Fruit fly (Drosophila melanogaster) whole organism, prepupa: ENCODE results near the gene Trf.

Experiments used
- Blimp-1 ChIP-seq: fragments of 200-800 bp; sonication (Bioruptor generic); optimal IDR thresholded peaks from 3 replicates; lab custom pipeline; 2017; ENCODE audit warnings: missing biosample characterization, missing genetic modification characterization, mild to moderate bottlenecking, moderate library complexity, missing genetic modification reagents
- CG10631 ChIP-seq: fragments of 200-800 bp; sonication (Bioruptor generic); optimal IDR thresholded peaks from 2 replicates; lab custom pipeline; 2016; ENCODE audit warnings: missing biosample characterization, missing genetic modification characterization
- CG11294 ChIP-seq: fragments of 200-800 bp; sonication (Bioruptor generic); IDR thresholded peaks from 2 replicates; pipeline ENCODE4 v1.3.6; 2022; ENCODE audit warnings: missing biosample characterization, missing genetic modification characterization
- CG11762 ChIP-seq: fragments of 200-800 bp; sonication (Bioruptor generic); optimal IDR thresholded peaks from 3 replicates; lab custom pipeline; 2016; ENCODE audit warnings: missing biosample characterization, missing genetic modification characterization; ENCODE audit not compliant: insufficient read depth
- CG1621 ChIP-seq: fragments of 200-800 bp; sonication (Bioruptor generic); optimal IDR thresholded peaks from 3 replicates; lab custom pipeline; 2018; ENCODE audit warnings: missing biosample characterization, mild to moderate bottlenecking, missing genetic modification characterization
- CG3032 ChIP-seq: fragments of 200-800 bp; optimal IDR thresholded peaks from 2 replicates; lab custom pipeline; 2019; ENCODE audit warnings: missing biosample characterization, mild to moderate bottlenecking, missing genetic modification characterization, moderate library complexity
- CG34406 ChIP-seq: fragments of 200-800 bp; sonication (Bioruptor generic); optimal IDR thresholded peaks from 3 replicates; lab custom pipeline; 2016; ENCODE audit warnings: missing biosample characterization, missing genetic modification characterization
- CG3919 ChIP-seq: fragments of 200-800 bp; sonication (Bioruptor generic); optimal IDR thresholded peaks from 3 replicates; lab custom pipeline; 2016; ENCODE audit warnings: missing biosample characterization, missing genetic modification characterization
- CG4318 ChIP-seq: fragments of 200-800 bp; sonication (Bioruptor generic); optimal IDR thresholded peaks from 3 replicates; lab custom pipeline; 2017; ENCODE audit warnings: missing biosample characterization, mild to moderate bottlenecking, missing genetic modification characterization
- CG6163 ChIP-seq: fragments of 200-800 bp; sonication (Bioruptor generic); IDR thresholded peaks from 3 replicates; pipeline ENCODE4 v1.3.6; 2022; ENCODE audit warnings: missing biosample characterization, missing genetic modification characterization
- CG7368 ChIP-seq: fragments of 200-800 bp; sonication (Bioruptor generic); optimal IDR thresholded peaks from 3 replicates; lab custom pipeline; 2016; ENCODE audit warnings: missing biosample characterization, missing genetic modification characterization
- CG8119 ChIP-seq: fragments of 200-800 bp; sonication (Bioruptor generic); IDR thresholded peaks from 3 replicates; pipeline ENCODE4 v1.3.6; 2022; ENCODE audit warnings: missing biosample characterization, missing genetic modification characterization
- CG8319 ChIP-seq: fragments of 200-800 bp; sonication (Bioruptor generic); optimal IDR thresholded peaks from 3 replicates; lab custom pipeline; 2016; ENCODE audit warnings: missing biosample characterization, missing genetic modification characterization
- CG8632 ChIP-seq: fragments of 200-800 bp; sonication (Bioruptor generic); optimal IDR thresholded peaks from 3 replicates; lab custom pipeline; 2016; ENCODE audit warnings: missing biosample characterization, missing genetic modification characterization
- CG9139 ChIP-seq: fragments of 200-800 bp; sonication (Bioruptor generic); optimal IDR thresholded peaks from 3 replicates; lab custom pipeline; 2017; ENCODE audit warnings: missing biosample characterization, mild to moderate bottlenecking, missing genetic modification characterization
- Eip78C ChIP-seq: fragments of 200-800 bp; sonication (Bioruptor generic); peaks from one replicate; lab custom pipeline; 2016; ENCODE audit warnings: missing biosample characterization, missing genetic modification characterization
- Eip93F ChIP-seq: fragments of 200-800 bp; sonication (Bioruptor generic); optimal IDR thresholded peaks from 2 replicates; lab custom pipeline; 2016; ENCODE audit warnings: missing biosample characterization, mild to moderate bottlenecking, missing genetic modification characterization
- Ets96B ChIP-seq: fragments of 200-800 bp; optimal IDR thresholded peaks from 2 replicates; lab custom pipeline; 2019; ENCODE audit warnings: missing biosample characterization, mild to moderate bottlenecking, missing genetic modification characterization, moderate library complexity
- Hr38 ChIP-seq: sonication (Bioruptor generic); optimal IDR thresholded peaks from 2 replicates; lab custom pipeline; 2016; ENCODE audit warnings: missing biosample characterization, missing genetic modification characterization
- Hr39 ChIP-seq: fragments of 200-800 bp; sonication (Bioruptor generic); optimal IDR thresholded peaks from 2 replicates; lab custom pipeline; 2016; ENCODE audit warnings: missing biosample characterization, missing genetic modification characterization
- Hr4 ChIP-seq: fragments of 200-800 bp; sonication (Bioruptor generic); optimal IDR thresholded peaks from 3 replicates; lab custom pipeline; 2016; ENCODE audit warnings: missing biosample characterization, missing genetic modification characterization
- Lpt ChIP-seq: fragments of 200-800 bp; sonication (Bioruptor generic); optimal IDR thresholded peaks from 3 replicates; lab custom pipeline; 2016; ENCODE audit warnings: missing biosample characterization, missing genetic modification characterization
- OdsH ChIP-seq: fragments of 200-800 bp; sonication (Bioruptor generic); optimal IDR thresholded peaks from 3 replicates; lab custom pipeline; 2016; ENCODE audit warnings: missing biosample characterization, missing genetic modification characterization
- Sox102F ChIP-seq: fragments of 200-800 bp; sonication (Bioruptor generic); optimal IDR thresholded peaks from 2 replicates; lab custom pipeline; 2016; ENCODE audit warnings: missing biosample characterization, mild to moderate bottlenecking, missing genetic modification characterization
- Sox14 ChIP-seq: fragments of 200-800 bp; sonication (Bioruptor generic); optimal IDR thresholded peaks from 3 replicates; lab custom pipeline; 2016; ENCODE audit warnings: missing biosample characterization, missing genetic modification characterization
- Sox15 ChIP-seq: fragments of 200-800 bp; sonication (Bioruptor generic); optimal IDR thresholded peaks from 3 replicates; lab custom pipeline; 2016; ENCODE audit warnings: missing biosample characterization, missing genetic modification characterization
- achi ChIP-seq: fragments of 200-800 bp; sonication (Bioruptor generic); optimal IDR thresholded peaks from 3 replicates; lab custom pipeline; 2016; ENCODE audit warnings: missing biosample characterization, missing genetic modification characterization
- cyc ChIP-seq: fragments of 200-800 bp; sonication (Bioruptor generic); optimal IDR thresholded peaks from 3 replicates; lab custom pipeline; 2016; ENCODE audit warnings: missing biosample characterization, missing genetic modification characterization
- dac ChIP-seq: fragments of 200-800 bp; sonication (Bioruptor generic); optimal IDR thresholded peaks from 2 replicates; lab custom pipeline; 2017; ENCODE audit warnings: missing biosample characterization, mild to moderate bottlenecking, missing genetic modification characterization
- dsx ChIP-seq: fragments of 200-800 bp; optimal IDR thresholded peaks from 3 replicates; lab custom pipeline; 2019; ENCODE audit warnings: missing biosample characterization, mild to moderate bottlenecking, missing genetic modification characterization, moderate library complexity; ENCODE audit not compliant: poor library complexity, severe bottlenecking
- fd59A ChIP-seq: fragments of 200-800 bp; sonication (Bioruptor generic); optimal IDR thresholded peaks from 2 replicates; lab custom pipeline; 2017; ENCODE audit warnings: missing biosample characterization, mild to moderate bottlenecking, missing genetic modification characterization, missing genetic modification reagents
- fd85E ChIP-seq: fragments of 200-800 bp; sonication (Bioruptor generic); optimal IDR thresholded peaks from 3 replicates; lab custom pipeline; 2016; ENCODE audit warnings: missing biosample characterization, missing genetic modification characterization
- fkh ChIP-seq: fragments of 200-800 bp; sonication (Bioruptor generic); optimal IDR thresholded peaks from 3 replicates; lab custom pipeline; 2017; ENCODE audit warnings: missing biosample characterization, mild to moderate bottlenecking, missing genetic modification characterization, moderate library complexity
- net ChIP-seq: fragments of 200-800 bp; sonication (Bioruptor generic); optimal IDR thresholded peaks from 3 replicates; lab custom pipeline; 2016; ENCODE audit warnings: missing biosample characterization, missing genetic modification characterization
- pdm3 ChIP-seq: fragments of 200-800 bp; sonication (Bioruptor generic); optimal IDR thresholded peaks from 3 replicates; lab custom pipeline; 2016; ENCODE audit warnings: missing biosample characterization, missing genetic modification characterization
- salr ChIP-seq, 2 experiments: fragments of 200-800 bp; sonication (Bioruptor generic); optimal IDR thresholded peaks; 3 replicates each; lab custom pipeline; 2016 to 2018; ENCODE audit warnings: missing biosample characterization in 2 of 2, missing genetic modification characterization in 2 of 2, mild to moderate bottlenecking in 1 of 2
- ss ChIP-seq, 2 experiments: fragments of 200-800 bp; sonication (Bioruptor generic); optimal IDR thresholded peaks; 2 replicates in 1 of 2; 3 replicates in 1 of 2; lab custom pipeline; 2017 to 2018; ENCODE audit warnings: mild to moderate bottlenecking in 2 of 2, missing biosample characterization in 2 of 2, missing genetic modification characterization in 2 of 2, moderate library complexity in 1 of 2
- svp ChIP-seq: fragments of 200-800 bp; sonication (Bioruptor generic); peaks from one replicate; lab custom pipeline; 2016; ENCODE audit warnings: missing biosample characterization, missing genetic modification characterization
- vri ChIP-seq: fragments of 200-800 bp; sonication (Bioruptor generic); optimal IDR thresholded peaks from 3 replicates; lab custom pipeline; 2016; ENCODE audit warnings: missing biosample characterization, mild to moderate bottlenecking, missing genetic modification characterization

Trf gene

DNA sequence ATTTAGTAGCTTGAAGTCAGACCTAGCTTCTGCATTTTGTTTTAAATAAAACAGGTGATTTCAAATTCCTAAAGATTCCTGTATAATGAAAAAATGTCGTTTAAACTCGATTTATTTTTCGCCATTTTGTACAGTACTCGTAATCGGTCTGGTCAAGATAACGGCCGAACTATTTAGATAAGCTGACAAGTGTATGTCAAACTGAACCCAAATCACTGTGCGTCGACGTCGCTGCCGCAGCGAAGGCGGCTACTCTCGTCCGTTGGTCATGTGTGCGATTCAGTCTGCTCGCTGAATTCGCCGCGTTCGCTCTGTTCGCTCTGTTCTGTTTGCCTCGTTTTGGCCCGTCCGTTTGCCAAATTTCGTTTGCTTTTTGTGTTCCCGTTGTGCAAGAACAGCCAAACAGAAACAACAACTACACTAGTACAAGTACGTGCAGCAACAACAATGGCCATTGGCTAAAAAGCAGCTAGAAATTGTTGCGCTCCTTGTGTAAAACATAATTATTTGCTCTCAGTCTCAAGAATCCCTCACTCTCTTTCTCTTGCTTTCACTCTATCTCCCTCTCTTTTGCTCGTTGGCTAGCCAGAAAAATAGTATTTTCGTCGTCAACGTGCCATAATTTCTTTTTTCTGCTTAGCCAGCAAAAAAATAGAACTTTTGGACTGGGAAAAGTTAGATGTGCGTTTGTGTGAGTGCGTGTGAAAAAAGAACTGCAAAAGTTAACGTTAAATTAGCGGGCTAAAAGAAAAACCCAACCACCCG is 15.5 kb downstream of the Trf start (continued):
- TF ChIP-seq Blimp-1 (no peak), fkh (peak; percentile 11), fd85E (GFP tag; lab: Kevin White, UChicago) (no peak), Eip93F (GFP tag; lab: Kevin White, UChicago) (no peak), Hr4 (peak; percentile 54), CG8119 (GFP tag; lab: Robert Waterston, UW) (no peak; the same call in 2 of the 3 replicates), CG3032 (tag; lab: Kevin White, UChicago) (no peak), Sox15 (GFP tag; lab: Kevin White, UChicago) (no peak), OdsH (GFP tag; lab: Kevin White, UChicago) (peak; percentile 15), fd59A (no peak), ss (GFP tag; optimal IDR thresholded peaks at IDR 0.05; lab: Kevin White, UChicago) (no peak), CG4318 (GFP tag; lab: Kevin White, UChicago) (peak; percentile 4), salr (GFP tag; optimal IDR thresholded peaks at IDR 0.05; lab: Kevin White, UChicago) (peak in 1 of 2 experiments; percentile 3), svp (GFP tag; lab: Kevin White, UChicago) (peak; percentile 77), CG3919 (GFP tag; lab: Kevin White, UChicago) (peak; percentile 31)

DNA sequence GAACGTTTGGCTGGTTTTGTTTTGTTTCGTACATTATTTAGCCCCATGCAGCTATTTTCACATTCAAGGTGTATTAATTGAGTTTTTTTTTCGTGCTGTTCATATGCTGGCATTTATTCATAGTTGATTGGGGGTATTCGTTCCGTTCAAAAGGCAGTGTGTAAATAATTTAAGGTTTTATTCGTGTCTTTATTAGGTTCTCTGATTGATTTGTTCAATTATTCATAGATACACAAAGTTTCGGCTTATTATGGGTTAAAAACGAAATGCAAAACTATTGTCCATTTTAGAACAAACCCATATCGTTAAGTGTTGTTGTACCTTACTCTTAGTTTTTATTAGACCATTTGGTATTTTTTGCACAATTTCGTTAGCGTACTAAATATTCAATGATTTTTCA is 18.7 kb downstream of the Trf start:
- TF ChIP-seq CG34406 (no peak), Eip93F (GFP tag; lab: Kevin White, UChicago) (no peak), CG8319 (GFP tag; lab: Kevin White, UChicago) (no peak), OdsH (GFP tag; lab: Kevin White, UChicago) (no peak), CG7368 (no peak), CG11294 (GFP tag; lab: Robert Waterston, UW) (no peak), fd85E (GFP tag; lab: Kevin White, UChicago) (no peak), dsx (GFP tag; lab: Kevin White, UChicago) (no peak), CG11762 (GFP tag; lab: Kevin White, UChicago) (no peak), vri (GFP tag; lab: Kevin White, UChicago) (no peak), CG10631 (GFP tag; lab: Kevin White, UChicago) (no peak), Ets96B (tag; lab: Kevin White, UChicago) (no peak), net (GFP tag; lab: Kevin White, UChicago) (no peak), CG4318 (GFP tag; lab: Kevin White, UChicago) (no peak), Sox102F (GFP tag; lab: Kevin White, UChicago) (no peak), Lpt (GFP tag; lab: Kevin White, UChicago) (no peak), cyc (GFP tag; lab: Kevin White, UChicago) (no peak), Hr38 (no peak), CG8119 (GFP tag; lab: Robert Waterston, UW) (no peak), Hr39 (GFP tag; lab: Kevin White, UChicago) (no peak)

DNA sequence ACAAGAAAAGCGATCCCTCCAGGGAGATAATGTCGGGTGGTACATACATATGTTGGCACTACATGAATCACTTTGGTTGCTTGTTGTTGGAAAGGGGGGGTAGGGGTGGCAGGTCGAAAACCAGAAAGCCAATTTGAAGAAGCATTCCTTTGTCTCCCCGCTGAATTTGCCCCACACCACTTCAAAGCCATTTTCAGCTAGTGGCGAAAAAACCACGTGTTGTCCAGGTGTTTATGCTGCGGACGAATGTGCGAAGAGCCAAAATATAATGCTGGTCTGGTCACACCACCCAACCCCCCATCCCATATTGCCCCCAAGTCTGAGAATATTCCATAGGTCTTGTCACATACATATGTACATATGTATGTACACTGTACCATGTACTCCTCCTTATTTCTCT is 19.2 kb downstream of the Trf start:
- no peak for TF ChIP-seq Sox14
- TF ChIP-seq CG8632, result no peak
- TF ChIP-seq CG1621 (tag; lab: Kevin White, UChicago), result no peak
- no peak for TF ChIP-seq svp (GFP tag; lab: Kevin White, UChicago)
- TF ChIP-seq OdsH (GFP tag; lab: Kevin White, UChicago), result no peak
- no peak for TF ChIP-seq fkh
- no peak for TF ChIP-seq Eip78C
- no peak for TF ChIP-seq CG6163 (GFP tag; lab: Robert Waterston, UW)
- no peak for TF ChIP-seq CG3032 (tag; lab: Kevin White, UChicago)
- no peak for TF ChIP-seq dac
- TF ChIP-seq pdm3 (GFP tag; lab: Kevin White, UChicago), result no peak
- TF ChIP-seq Sox15 (GFP tag; lab: Kevin White, UChicago), result no peak
- no peak for TF ChIP-seq achi
- no peak for TF ChIP-seq CG9139 (GFP tag; lab: Kevin White, UChicago)
